Worm (Caenorhabditis elegans) whole organism, L4 larva: ENCODE measurements around the gene phg-1.

ENCODE experiments used
- gei-8 ChIP-seq: fragments of 200-800 bp; sonication (Bioruptor generic); optimal IDR thresholded peaks from 2 replicates; lab custom pipeline; 2018; ENCODE audit warnings: mild to moderate bottlenecking, missing genetic modification characterization, missing compliant biosample characterization
- mdl-1 ChIP-seq, 2 experiments: fragments of 150-350 bp in 1 of 2; sonication (generic microtip) in 1 of 2; optimal IDR thresholded peaks; 2 replicates each; lab custom pipeline; 2014 to 2017; ENCODE audit warnings: missing biosample characterization in 2 of 2, missing genetic modification characterization in 2 of 2
- nhr-102 ChIP-seq: sonication (generic microtip); optimal IDR thresholded peaks from 2 replicates; lab custom pipeline; 2016; ENCODE audit warnings: mild to moderate bottlenecking, missing genetic modification characterization, moderate library complexity, missing compliant biosample characterization
- nhr-77 ChIP-seq: fragments of 150-350 bp; optimal IDR thresholded peaks from 2 replicates; lab custom pipeline; 2014; ENCODE audit warnings: missing biosample characterization, missing genetic modification characterization
- pha-4 ChIP-seq, 2 experiments: fragments of 150-350 bp in 1 of 2; fragments of 200-800 bp in 1 of 2; sonication (Bioruptor generic) in 1 of 2; IDR thresholded peaks in 1 of 2; optimal IDR thresholded peaks in 1 of 2; 2 replicates each; pipeline versions ENCODE4 v1.3.6 to Lab custom; 2014 to 2022; ENCODE audit warnings: missing genetic modification characterization in 2 of 2, missing genetic modification reagents in 2 of 2, missing biosample characterization in 1 of 2, missing compliant biosample characterization in 1 of 2
- pqm-1 ChIP-seq: sonication (generic microtip); optimal IDR thresholded peaks from 2 replicates; lab custom pipeline; 2017; ENCODE audit warnings: missing biosample characterization, missing genetic modification characterization
- skn-1 ChIP-seq: fragments of 150-350 bp; optimal IDR thresholded peaks from 2 replicates; lab custom pipeline; 2014; ENCODE audit warnings: missing biosample characterization, missing genetic modification characterization
- unc-39 ChIP-seq: sonication (generic microtip); optimal IDR thresholded peaks from 2 replicates; lab custom pipeline; 2017; ENCODE audit warnings: missing biosample characterization, missing genetic modification characterization

- TF ChIP-seq skn-1 (no peak), mdl-1 (tag; optimal IDR thresholded peaks at IDR 0.05; lab: Kevin White, UChicago) (peak in 1 of 2 experiments; percentile 40), pha-4 (GFP tag; IDR thresholded peaks at IDR 0.05; lab: Robert Waterston, UW) (0 out of 2 replicates have a peak, but pooled peaks have one; percentile 13), pha-4 (tag; optimal IDR thresholded peaks at IDR 0.05; lab: Kevin White, UChicago) (no peak), gei-8 (no peak), nhr-102 (tag; lab: Kevin White, UChicago) (no peak), pqm-1 (no peak), nhr-77 (tag; lab: Kevin White, UChicago) (peak; percentile 48), unc-39 (tag; lab: Kevin White, UChicago) (no peak)
Measured at ce11 chrII:10168905-10169782, 31.7 kb downstream of the phg-1 start, which contains the start of gene daf-19.
